Worm (Caenorhabditis elegans) whole organism, late embryonic: ENCODE results near the gene ttr-38.

ENCODE experiments used
- C08G9.2 ChIP-seq: sonication (generic microtip); optimal IDR thresholded peaks from 2 replicates; lab custom pipeline; 2016; ENCODE audit warnings: mild to moderate bottlenecking, missing genetic modification characterization, moderate library complexity, missing compliant biosample characterization
- C38D4.7 ChIP-seq: fragments of 200-800 bp; sonication (Bioruptor generic); optimal IDR thresholded peaks from 2 replicates; lab custom pipeline; 2018; ENCODE audit warnings: mild to moderate bottlenecking, missing genetic modification characterization, moderate library complexity, missing compliant biosample characterization
- F13H6.1 ChIP-seq: sonication (generic microtip); optimal IDR thresholded peaks from 2 replicates; lab custom pipeline; 2016; ENCODE audit warnings: missing genetic modification characterization, missing compliant biosample characterization
- K02D7.2 ChIP-seq: sonication (generic microtip); optimal IDR thresholded peaks from 2 replicates; lab custom pipeline; 2017; ENCODE audit warnings: mild to moderate bottlenecking, missing genetic modification characterization, missing compliant biosample characterization
- Y22D7AL.16 ChIP-seq: sonication (generic microtip); optimal IDR thresholded peaks from 2 replicates; lab custom pipeline; 2016; ENCODE audit warnings: missing genetic modification characterization, missing compliant biosample characterization
- ahr-1 ChIP-seq: sonication (generic microtip); optimal IDR thresholded peaks from 2 replicates; lab custom pipeline; 2016; ENCODE audit warnings: missing genetic modification characterization, missing compliant biosample characterization
- ama-1 ChIP-seq: fragments of 150-350 bp; optimal IDR thresholded peaks from 2 replicates; lab custom pipeline; 2014
- ceh-14 ChIP-seq: sonication (generic microtip); optimal IDR thresholded peaks from 2 replicates; lab custom pipeline; 2016; ENCODE audit warnings: missing genotype, missing genetic modification characterization, missing compliant biosample characterization
- ceh-18 ChIP-seq: sonication (generic microtip); optimal IDR thresholded peaks from 2 replicates; lab custom pipeline; 2016; ENCODE audit warnings: missing genetic modification characterization, missing compliant biosample characterization
- ceh-19 ChIP-seq: fragments of 200-800 bp; sonication (Bioruptor generic); optimal IDR thresholded peaks from 2 replicates; lab custom pipeline; 2018; ENCODE audit warnings: mild to moderate bottlenecking, missing genetic modification characterization, missing compliant biosample characterization
- ceh-2 ChIP-seq: sonication (generic microtip); optimal IDR thresholded peaks from 2 replicates; lab custom pipeline; 2016; ENCODE audit warnings: missing genotype, missing genetic modification characterization, missing compliant biosample characterization
- ceh-22 ChIP-seq: sonication (generic microtip); optimal IDR thresholded peaks from 2 replicates; lab custom pipeline; 2017; ENCODE audit warnings: missing biosample characterization, missing genetic modification characterization
- ceh-24 ChIP-seq: sonication (generic microtip); optimal IDR thresholded peaks from 2 replicates; lab custom pipeline; 2016; ENCODE audit warnings: mild to moderate bottlenecking, missing genetic modification characterization, missing compliant biosample characterization
- ceh-30 ChIP-seq: fragments of 150-350 bp; optimal IDR thresholded peaks from 2 replicates; lab custom pipeline; 2014; ENCODE audit warnings: missing biosample characterization, missing genetic modification characterization
- ceh-31 ChIP-seq: sonication (generic microtip); optimal IDR thresholded peaks from 2 replicates; lab custom pipeline; 2016; ENCODE audit warnings: missing genetic modification characterization, missing compliant biosample characterization
- ceh-34 ChIP-seq: sonication (generic microtip); optimal IDR thresholded peaks from 2 replicates; lab custom pipeline; 2016; ENCODE audit warnings: mild to moderate bottlenecking, missing genetic modification characterization, missing compliant biosample characterization
- ceh-9 ChIP-seq: sonication (generic microtip); optimal IDR thresholded peaks from 2 replicates; lab custom pipeline; 2016; ENCODE audit warnings: mild to moderate bottlenecking, missing genetic modification characterization, inconsistent platforms, missing compliant biosample characterization
- dmd-4 ChIP-seq: sonication (generic microtip); optimal IDR thresholded peaks from 2 replicates; lab custom pipeline; 2016; ENCODE audit warnings: borderline replicate concordance, missing genetic modification characterization, missing compliant biosample characterization
- elt-2 ChIP-seq: sonication (generic microtip); optimal IDR thresholded peaks from 2 replicates; lab custom pipeline; 2016; ENCODE audit warnings: missing genetic modification reagents, missing genetic modification characterization, missing compliant biosample characterization
- ets-4 ChIP-seq: sonication (generic microtip); optimal IDR thresholded peaks from 2 replicates; lab custom pipeline; 2016; ENCODE audit warnings: missing genetic modification characterization, missing compliant biosample characterization
- fax-1 ChIP-seq: sonication (generic microtip); optimal IDR thresholded peaks from 2 replicates; lab custom pipeline; 2016; ENCODE audit warnings: missing genotype, missing genetic modification characterization, missing compliant biosample characterization
- fkh-10 ChIP-seq: fragments of 150-350 bp; optimal IDR thresholded peaks from 2 replicates; lab custom pipeline; 2014; ENCODE audit warnings: missing biosample characterization, missing genetic modification reagents, missing genetic modification characterization
- gmeb-2 ChIP-seq: sonication (generic microtip); optimal IDR thresholded peaks from 2 replicates; lab custom pipeline; 2016; ENCODE audit warnings: missing genetic modification characterization, inconsistent platforms, missing compliant biosample characterization
- hlh-30 ChIP-seq: sonication (generic microtip); optimal IDR thresholded peaks from 2 replicates; lab custom pipeline; 2017; ENCODE audit warnings: antibody characterized with exemption, missing genetic modification characterization, missing compliant biosample characterization; ENCODE audit not compliant: insufficient read depth
- hlh-8 ChIP-seq: sonication (generic microtip); optimal IDR thresholded peaks from 2 replicates; lab custom pipeline; 2016; ENCODE audit warnings: missing genotype, missing genetic modification characterization, missing compliant biosample characterization
- lim-6 ChIP-seq: sonication (generic microtip); optimal IDR thresholded peaks from 2 replicates; lab custom pipeline; 2016; ENCODE audit warnings: missing genetic modification characterization, missing compliant biosample characterization
- lin-11 ChIP-seq: fragments of 200-800 bp; sonication (Bioruptor generic); optimal IDR thresholded peaks from 2 replicates; lab custom pipeline; 2018; ENCODE audit warnings: mild to moderate bottlenecking, missing genetic modification characterization, missing compliant biosample characterization
- mec-3 ChIP-seq: sonication (generic microtip); optimal IDR thresholded peaks from 2 replicates; lab custom pipeline; 2016; ENCODE audit warnings: borderline replicate concordance, missing genetic modification characterization, missing compliant biosample characterization
- nfya-1 ChIP-seq: sonication (generic microtip); optimal IDR thresholded peaks from 2 replicates; lab custom pipeline; 2017; ENCODE audit warnings: missing genetic modification characterization, mild to moderate bottlenecking, missing compliant biosample characterization, antibody characterized with exemption, moderate library complexity
- nhr-11 ChIP-seq: fragments of 150-350 bp; optimal IDR thresholded peaks from 2 replicates; lab custom pipeline; 2014; ENCODE audit warnings: missing biosample characterization, missing genetic modification characterization
- nhr-232 ChIP-seq: sonication (generic microtip); optimal IDR thresholded peaks from 2 replicates; lab custom pipeline; 2016; ENCODE audit warnings: missing genetic modification characterization, missing compliant biosample characterization
- npax-4 ChIP-seq: sonication (generic microtip); optimal IDR thresholded peaks from 2 replicates; lab custom pipeline; 2016; ENCODE audit warnings: missing genetic modification characterization, missing compliant biosample characterization
- pat-9 ChIP-seq: fragments of 200-800 bp; sonication (Bioruptor generic); optimal IDR thresholded peaks from 2 replicates; lab custom pipeline; 2018; ENCODE audit warnings: mild to moderate bottlenecking, missing genetic modification characterization, moderate library complexity, missing compliant biosample characterization
- pax-1 ChIP-seq: fragments of 150-350 bp; optimal IDR thresholded peaks from 2 replicates; lab custom pipeline; 2014; ENCODE audit warnings: missing biosample characterization, missing genetic modification characterization
- pqm-1 ChIP-seq: sonication (generic microtip); optimal IDR thresholded peaks from 2 replicates; lab custom pipeline; 2016; ENCODE audit warnings: missing genetic modification characterization, missing compliant biosample characterization
- pros-1 ChIP-seq: fragments of 150-350 bp; optimal IDR thresholded peaks from 2 replicates; lab custom pipeline; 2014; ENCODE audit warnings: missing biosample characterization, missing genetic modification reagents, missing genetic modification characterization
- rnt-1 ChIP-seq: sonication (generic microtip); optimal IDR thresholded peaks from 2 replicates; lab custom pipeline; 2016; ENCODE audit warnings: missing genetic modification characterization, missing compliant biosample characterization
- sox-2 ChIP-seq: fragments of 200-800 bp; sonication (Bioruptor generic); IDR thresholded peaks from 2 replicates; pipeline ENCODE4 v1.3.6; 2022; ENCODE audit warnings: missing genetic modification reagents, missing genetic modification characterization, missing compliant biosample characterization
- sox-4 ChIP-seq: sonication (generic microtip); optimal IDR thresholded peaks from 2 replicates; lab custom pipeline; 2017; ENCODE audit warnings: mild to moderate bottlenecking, missing genetic modification characterization, inconsistent platforms, missing compliant biosample characterization
- syd-9 ChIP-seq: sonication (generic microtip); optimal IDR thresholded peaks from 2 replicates; lab custom pipeline; 2016; ENCODE audit warnings: mild to moderate bottlenecking, missing genetic modification characterization, moderate library complexity, missing compliant biosample characterization
- tbx-7 ChIP-seq: sonication (generic microtip); optimal IDR thresholded peaks from 2 replicates; lab custom pipeline; 2016; ENCODE audit warnings: missing genotype, missing genetic modification characterization, missing compliant biosample characterization
- ttx-3 ChIP-seq: sonication (generic microtip); optimal IDR thresholded peaks from 2 replicates; lab custom pipeline; 2016; ENCODE audit warnings: missing genetic modification reagents, missing genetic modification characterization, missing compliant biosample characterization
- unc-3 ChIP-seq, 2 experiments: fragments of 200-800 bp in 1 of 2; sonication (Bioruptor generic) in 1 of 2; sonication (generic microtip) in 1 of 2; conservative IDR thresholded peaks in 1 of 2; optimal IDR thresholded peaks in 1 of 2; 2 replicates each; pipeline versions ENCODE4 v1.3.6 to Lab custom; 2016 to 2022; ENCODE audit warnings: missing compliant biosample characterization in 2 of 2, missing genetic modification characterization in 2 of 2, missing genetic modification reagents in 1 of 2
- unc-42 ChIP-seq: sonication (generic microtip); optimal IDR thresholded peaks from 2 replicates; lab custom pipeline; 2016; ENCODE audit warnings: missing genotype, missing genetic modification characterization, missing compliant biosample characterization
- unc-55 ChIP-seq: sonication (generic microtip); optimal IDR thresholded peaks from 2 replicates; lab custom pipeline; 2017; ENCODE audit warnings: missing biosample characterization, missing genetic modification reagents, missing genetic modification characterization
- unc-86 ChIP-seq: sonication (generic microtip); optimal IDR thresholded peaks from 2 replicates; lab custom pipeline; 2016; ENCODE audit warnings: missing genetic modification characterization, missing compliant biosample characterization
- ztf-16 ChIP-seq: sonication (generic microtip); optimal IDR thresholded peaks from 2 replicates; lab custom pipeline; 2017; ENCODE audit warnings: missing genetic modification characterization, missing compliant biosample characterization

Gene ttr-38

DNA sequence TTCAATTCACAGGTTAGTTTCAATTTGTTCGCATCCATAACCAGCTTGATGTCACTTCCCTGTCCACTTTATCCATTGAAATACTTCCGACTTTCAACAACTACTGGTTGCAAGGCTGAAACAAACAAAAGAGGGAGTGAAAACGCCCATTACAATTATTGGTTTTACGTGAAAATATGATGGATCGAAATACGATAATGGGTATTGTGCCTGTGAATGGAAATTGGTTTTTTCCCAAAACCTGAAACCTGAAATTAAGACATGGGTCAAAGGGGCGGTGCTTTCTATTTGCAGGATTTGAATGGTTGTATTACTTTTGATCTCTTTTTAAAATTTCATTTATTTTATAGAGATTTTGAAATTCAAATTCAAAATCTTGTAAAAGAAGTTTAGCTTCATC, 15.5 kb downstream of the ttr-38 start, which contains the start of gene B0416.2:
Gene B0416.2 (plus strand): TSS at position 301 of the 400 bp plus-strand sequence.
- TF ChIP-seq tbx-7 (tag; lab: Kevin White, UChicago), result no peak
- TF ChIP-seq sox-4 (tag; lab: Kevin White, UChicago), result no peak
- TF ChIP-seq fkh-10 (GFP tag; lab: Kevin White, UChicago), result no peak

DNA sequence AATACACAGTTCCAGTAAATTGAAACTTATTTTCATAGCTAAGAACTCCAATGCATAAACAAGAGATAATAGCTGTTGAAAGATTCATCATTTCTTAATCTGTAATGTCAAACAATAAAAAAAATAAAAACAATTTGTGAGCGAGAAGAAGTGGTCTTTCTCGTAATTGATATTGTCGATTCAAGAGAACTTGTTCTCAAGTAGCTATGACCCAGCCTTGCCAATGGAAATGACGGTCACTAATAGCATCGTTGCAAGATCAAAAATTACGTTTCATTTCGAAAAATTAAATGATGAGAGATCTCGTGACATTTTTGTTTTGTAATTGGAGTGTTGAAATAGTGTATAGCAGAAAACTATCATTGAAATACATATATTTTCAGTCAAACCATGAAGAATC, 16.5 kb downstream of the ttr-38 start, which contains the start of gene B0416.7:
Gene B0416.7 (minus strand): TSS at position 101 of the 400 bp plus-strand sequence.
- TF ChIP-seq unc-3 (GFP tag; conservative IDR thresholded peaks at IDR 0.05; lab: Robert Waterston, UW) (no peak), unc-3 (tag; optimal IDR thresholded peaks at IDR 0.05; lab: Kevin White, UChicago) (no peak), F13H6.1 (tag; lab: Kevin White, UChicago) (no peak), ceh-9 (tag; lab: Kevin White, UChicago) (no peak), ama-1 (lab: Kevin White, UChicago) (no peak), fkh-10 (GFP tag; lab: Kevin White, UChicago) (no peak), hlh-8 (tag; lab: Kevin White, UChicago) (no peak), ceh-31 (tag; lab: Kevin White, UChicago) (no peak), unc-55 (no peak), dmd-4 (no peak), C38D4.7 (GFP tag; lab: Kevin White, UChicago) (no peak), unc-86 (tag; lab: Kevin White, UChicago) (no peak), ceh-30 (tag; lab: Kevin White, UChicago) (no peak)

DNA sequence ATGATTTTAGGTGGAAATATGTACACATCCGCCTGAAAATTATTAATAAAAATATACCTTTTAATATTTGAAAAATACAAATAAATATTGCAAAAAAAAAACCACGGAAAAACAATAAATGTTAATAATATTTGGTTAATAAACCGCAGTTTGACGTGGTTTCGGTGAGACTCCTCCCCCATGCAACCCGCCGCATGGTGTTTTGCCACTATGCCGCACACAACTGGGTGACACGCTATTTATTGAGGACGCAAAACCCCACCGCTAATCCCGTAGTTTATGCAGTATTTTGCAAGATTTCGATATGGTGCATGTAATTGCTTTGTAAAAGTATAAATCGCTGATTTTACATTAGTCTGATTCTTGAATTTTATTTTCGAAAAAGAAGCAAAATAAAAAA, 17.7 kb downstream of the ttr-38 start, which contains the start of gene gly-13:
Gene gly-13 (minus strand): TSS at position 32 of the 400 bp plus-strand sequence.
- peak; percentile 57 for TF ChIP-seq hlh-8 (tag; lab: Kevin White, UChicago)
- TF ChIP-seq ceh-30 (tag; lab: Kevin White, UChicago), result no peak
- TF ChIP-seq ceh-34 (tag; lab: Kevin White, UChicago), result peak; percentile 40
- TF ChIP-seq elt-2 (tag; lab: Kevin White, UChicago), result peak; percentile 82
- TF ChIP-seq sox-4 (tag; lab: Kevin White, UChicago), result peak; percentile 70
- no peak for TF ChIP-seq K02D7.2 (tag; lab: Kevin White, UChicago)
- peak; percentile 52 for TF ChIP-seq nhr-232 (tag; lab: Kevin White, UChicago)
- TF ChIP-seq sox-2 (GFP tag; lab: Robert Waterston, UW), result no peak
- TF ChIP-seq Y22D7AL.16 (tag; lab: Kevin White, UChicago), result peak; percentile 30
- no peak for TF ChIP-seq mec-3 (tag; lab: Kevin White, UChicago)
- TF ChIP-seq unc-55, result no peak
- peak; percentile 63 for TF ChIP-seq ceh-14 (tag; lab: Kevin White, UChicago)
- peak; percentile 80 for TF ChIP-seq ceh-19 (GFP tag; lab: Kevin White, UChicago)
- TF ChIP-seq ceh-2 (tag; lab: Kevin White, UChicago), result peak; percentile 38
- TF ChIP-seq lim-6 (tag; lab: Kevin White, UChicago), result no peak
- TF ChIP-seq unc-42 (tag; lab: Kevin White, UChicago), result peak; percentile 23
- TF ChIP-seq ceh-22 (tag; lab: Kevin White, UChicago), result no peak
- no peak for TF ChIP-seq hlh-30 (tag; lab: Kevin White, UChicago)
- TF ChIP-seq C08G9.2 (tag; lab: Kevin White, UChicago), result no peak
- no peak for TF ChIP-seq nhr-11 (tag; lab: Kevin White, UChicago)
- TF ChIP-seq syd-9, result peak; percentile 31
- no peak for TF ChIP-seq ceh-18 (tag; lab: Kevin White, UChicago)
- no peak for TF ChIP-seq fkh-10 (GFP tag; lab: Kevin White, UChicago)
- peak; percentile 39 for TF ChIP-seq npax-4 (tag; lab: Kevin White, UChicago)
- TF ChIP-seq fax-1 (tag; lab: Kevin White, UChicago), result peak; percentile 76
- TF ChIP-seq ets-4 (tag; lab: Kevin White, UChicago), result peak; percentile 20
- no peak for TF ChIP-seq pros-1
- TF ChIP-seq gmeb-2 (tag; lab: Kevin White, UChicago), result peak; percentile 44
- TF ChIP-seq lin-11 (tag; lab: Kevin White, UChicago), result peak; percentile 46
- peak; percentile 68 for TF ChIP-seq nfya-1 (tag; lab: Kevin White, UChicago)
- peak; percentile 60 for TF ChIP-seq unc-86 (tag; lab: Kevin White, UChicago)
- peak; percentile 71 for TF ChIP-seq ttx-3 (tag; lab: Kevin White, UChicago)
- TF ChIP-seq ceh-24, result peak; percentile 19
- TF ChIP-seq pqm-1 (tag; lab: Kevin White, UChicago), result no peak
- TF ChIP-seq pat-9 (tag; lab: Kevin White, UChicago), result peak; percentile 56
- TF ChIP-seq F13H6.1 (tag; lab: Kevin White, UChicago), result peak; percentile 37
- peak; percentile 9 for TF ChIP-seq ahr-1
- peak; percentile 43 for TF ChIP-seq ztf-16
- TF ChIP-seq rnt-1 (tag; lab: Kevin White, UChicago), result peak; percentile 62
- TF ChIP-seq pax-1 (tag; lab: Kevin White, UChicago), result no peak
- no peak for TF ChIP-seq ceh-9 (tag; lab: Kevin White, UChicago)
- TF ChIP-seq dmd-4, result peak; percentile 26
